Worm (Caenorhabditis elegans) whole organism, young adult: ENCODE data around the gene rmd-1.
A peak's percentile ranks its signal among the peaks of the same experiment; 100 is the strongest.

Experiments
- B0019.2 ChIP-seq: fragments of 200-800 bp; sonication (Bioruptor generic); conservative IDR thresholded peaks from 2 replicates; pipeline ENCODE4 v1.3.6; 2022; ENCODE audit warnings: missing genetic modification reagents, missing genetic modification characterization, missing compliant biosample characterization
- B0261.1 ChIP-seq: sonication (generic microtip); optimal IDR thresholded peaks from 2 replicates; lab custom pipeline; 2016; ENCODE audit warnings: mild to moderate bottlenecking, missing genetic modification characterization, moderate library complexity, missing compliant biosample characterization
- D2030.7 ChIP-seq: fragments of 200-800 bp; sonication (Bioruptor generic); IDR thresholded peaks from 2 replicates; pipeline ENCODE4 v1.3.6; 2022; ENCODE audit warnings: missing genetic modification reagents, missing genetic modification characterization, missing compliant biosample characterization
- F37B4.10 ChIP-seq: fragments of 200-800 bp; sonication (Bioruptor generic); IDR thresholded peaks from 2 replicates; pipeline ENCODE4 v1.3.6; 2022; ENCODE audit warnings: missing genetic modification characterization, missing compliant biosample characterization
- F39B2.1 ChIP-seq: fragments of 200-800 bp; sonication (Bioruptor generic); IDR thresholded peaks from 2 replicates; pipeline ENCODE4 v1.3.6; 2022; ENCODE audit warnings: missing genetic modification reagents, missing genetic modification characterization, missing compliant biosample characterization
- F55B11.4 ChIP-seq: sonication (generic microtip); optimal IDR thresholded peaks from 2 replicates; lab custom pipeline; 2016; ENCODE audit warnings: missing compliant biosample characterization, missing genetic modification characterization, borderline replicate concordance; ENCODE audit not compliant: insufficient read depth
- F57C9.4 ChIP-seq: sonication (generic microtip); optimal IDR thresholded peaks from 2 replicates; lab custom pipeline; 2017; ENCODE audit warnings: mild to moderate bottlenecking, missing genetic modification characterization, missing compliant biosample characterization
- K11D2.4 ChIP-seq: fragments of 200-800 bp; sonication (Bioruptor generic); IDR thresholded peaks from 2 replicates; pipeline ENCODE4 v1.3.6; 2022; ENCODE audit warnings: missing genetic modification reagents, missing genetic modification characterization, missing compliant biosample characterization
- T26A5.8 ChIP-seq: sonication (generic microtip); optimal IDR thresholded peaks from 2 replicates; lab custom pipeline; 2016; ENCODE audit warnings: missing genetic modification characterization, missing compliant biosample characterization
- Y53G8AR.9 ChIP-seq: fragments of 200-800 bp; sonication (Bioruptor generic); conservative IDR thresholded peaks from 2 replicates; pipeline ENCODE4 v1.3.6; 2022; ENCODE audit warnings: missing genetic modification reagents, missing genetic modification characterization, missing compliant biosample characterization
- Y67H2A.10 ChIP-seq: fragments of 200-800 bp; sonication (Bioruptor generic); conservative IDR thresholded peaks from 2 replicates; pipeline ENCODE4 v1.3.6; 2022; ENCODE audit warnings: missing genetic modification reagents, missing genetic modification characterization, missing compliant biosample characterization
- Y79H2A.3 ChIP-seq: fragments of 200-800 bp; sonication (Bioruptor generic); conservative IDR thresholded peaks from 2 replicates; pipeline ENCODE4 v1.3.6; 2022; ENCODE audit warnings: missing genetic modification reagents, missing genetic modification characterization, missing compliant biosample characterization
- Y95B8A.8 ChIP-seq: fragments of 200-800 bp; sonication (Bioruptor generic); IDR thresholded peaks from 2 replicates; pipeline ENCODE4 v1.3.6; 2022; ENCODE audit warnings: missing genetic modification reagents, missing genetic modification characterization, missing compliant biosample characterization
- ccch-3 ChIP-seq: fragments of 200-800 bp; sonication (Bioruptor generic); optimal IDR thresholded peaks from 2 replicates; lab custom pipeline; 2018; ENCODE audit warnings: mild to moderate bottlenecking, missing genetic modification characterization, missing compliant biosample characterization
- cebp-1 ChIP-seq, 2 experiments: fragments of 200-800 bp in 1 of 2; sonication (Bioruptor generic) in 1 of 2; sonication (generic microtip) in 1 of 2; IDR thresholded peaks in 1 of 2; optimal IDR thresholded peaks in 1 of 2; 2 replicates each; pipeline versions ENCODE4 v1.3.6 to Lab custom; 2017 to 2022; ENCODE audit warnings: missing compliant biosample characterization in 2 of 2, missing genetic modification characterization in 2 of 2, mild to moderate bottlenecking in 1 of 2, missing genetic modification reagents in 1 of 2, moderate library complexity in 1 of 2
- cebp-2 ChIP-seq: fragments of 200-800 bp; sonication (Bioruptor generic); IDR thresholded peaks from 2 replicates; pipeline ENCODE4 v1.3.6; 2022; ENCODE audit warnings: missing genetic modification characterization, missing compliant biosample characterization
- ceh-100 ChIP-seq: fragments of 200-800 bp; sonication (Bioruptor generic); IDR thresholded peaks from 2 replicates; pipeline ENCODE4 v1.3.6; 2022; ENCODE audit warnings: missing genetic modification reagents, missing genetic modification characterization, missing compliant biosample characterization
- ceh-40 ChIP-seq: fragments of 200-800 bp; sonication (Bioruptor generic); IDR thresholded peaks from 2 replicates; pipeline ENCODE4 v1.3.6; 2022; ENCODE audit warnings: missing genetic modification characterization, missing compliant biosample characterization
- ceh-79 ChIP-seq: sonication (generic microtip); optimal IDR thresholded peaks from 2 replicates; lab custom pipeline; 2017; ENCODE audit warnings: mild to moderate bottlenecking, missing genetic modification characterization, missing compliant biosample characterization
- chd-7 ChIP-seq: sonication (generic microtip); optimal IDR thresholded peaks from 2 replicates; lab custom pipeline; 2016; ENCODE audit warnings: mild to moderate bottlenecking, missing genetic modification characterization, moderate library complexity, missing compliant biosample characterization
- egrh-3 ChIP-seq: fragments of 200-800 bp; sonication (Bioruptor generic); IDR thresholded peaks from 2 replicates; pipeline ENCODE4 v1.3.6; 2022; ENCODE audit warnings: missing genetic modification reagents, missing genetic modification characterization, missing compliant biosample characterization
- fkh-3 ChIP-seq: sonication (generic microtip); optimal IDR thresholded peaks from 2 replicates; lab custom pipeline; 2016; ENCODE audit warnings: mild to moderate bottlenecking, missing genetic modification characterization, missing compliant biosample characterization
- hmg-1.2 ChIP-seq: fragments of 200-800 bp; sonication (Bioruptor generic); IDR thresholded peaks from 2 replicates; pipeline ENCODE4 v1.3.6; 2022; ENCODE audit warnings: missing genetic modification reagents, missing genetic modification characterization, missing compliant biosample characterization
- hrde-1 ChIP-seq: sonication (generic microtip); optimal IDR thresholded peaks from 2 replicates; lab custom pipeline; 2016; ENCODE audit warnings: missing genetic modification characterization, mild to moderate bottlenecking, missing compliant biosample characterization, moderate library complexity, missing genotype, missing genetic modification reagents, borderline replicate concordance
- hsf-1 ChIP-seq: fragments of 200-800 bp; sonication (Bioruptor generic); IDR thresholded peaks from 2 replicates; pipeline ENCODE4 v1.3.6; 2022; ENCODE audit warnings: missing genetic modification reagents, missing genetic modification characterization, missing compliant biosample characterization
- lag-1 ChIP-seq: fragments of 200-800 bp; sonication (Bioruptor generic); IDR thresholded peaks from 2 replicates; pipeline ENCODE4 v1.3.6; 2022; ENCODE audit warnings: missing genetic modification reagents, missing genetic modification characterization, missing compliant biosample characterization
- let-607 ChIP-seq, 2 experiments: fragments of 200-800 bp in 1 of 2; sonication (Bioruptor generic) in 1 of 2; sonication (generic microtip) in 1 of 2; optimal IDR thresholded peaks; 2 replicates each; lab custom pipeline; 2016 to 2018; ENCODE audit warnings: mild to moderate bottlenecking in 2 of 2, missing compliant biosample characterization in 2 of 2, missing genetic modification characterization in 2 of 2, moderate library complexity in 2 of 2, missing genotype in 1 of 2
- lin-54 ChIP-seq: fragments of 200-800 bp; sonication (Bioruptor generic); optimal IDR thresholded peaks from 2 replicates; lab custom pipeline; 2018; ENCODE audit warnings: mild to moderate bottlenecking, missing genetic modification characterization, missing compliant biosample characterization
- lir-1 ChIP-seq: fragments of 200-800 bp; sonication (Bioruptor generic); conservative IDR thresholded peaks from 2 replicates; pipeline ENCODE4 v1.3.6; 2022; ENCODE audit warnings: missing genetic modification reagents, missing genetic modification characterization, missing compliant biosample characterization
- madf-6 ChIP-seq: fragments of 200-800 bp; sonication (Bioruptor generic); IDR thresholded peaks from 2 replicates; pipeline ENCODE4 v1.3.6; 2022; ENCODE audit warnings: missing genetic modification reagents, missing genetic modification characterization, missing compliant biosample characterization
- madf-8 ChIP-seq: fragments of 200-800 bp; sonication (Bioruptor generic); conservative IDR thresholded peaks from 2 replicates; pipeline ENCODE4 v1.3.6; 2022; ENCODE audit warnings: missing genetic modification reagents, missing genetic modification characterization, missing compliant biosample characterization
- mcd-1 ChIP-seq: fragments of 200-800 bp; sonication (Bioruptor generic); IDR thresholded peaks from 2 replicates; pipeline ENCODE4 v1.3.6; 2022; ENCODE audit warnings: missing genetic modification reagents, missing genetic modification characterization, missing compliant biosample characterization
- nfya-1 ChIP-seq: sonication (generic microtip); optimal IDR thresholded peaks from 2 replicates; lab custom pipeline; 2017; ENCODE audit warnings: antibody characterized with exemption, missing compliant biosample characterization, missing genetic modification characterization, borderline replicate concordance; ENCODE audit not compliant: insufficient read depth
- nhr-120 ChIP-seq: fragments of 200-800 bp; sonication (Bioruptor generic); IDR thresholded peaks from 2 replicates; pipeline ENCODE4 v1.3.6; 2022; ENCODE audit warnings: missing genetic modification characterization, missing compliant biosample characterization
- nhr-90 ChIP-seq: sonication (generic microtip); optimal IDR thresholded peaks from 2 replicates; lab custom pipeline; 2016; ENCODE audit warnings: missing genotype, mild to moderate bottlenecking, missing genetic modification characterization, missing compliant biosample characterization
- rcor-1 ChIP-seq: fragments of 200-800 bp; sonication (Bioruptor generic); IDR thresholded peaks from 2 replicates; pipeline ENCODE4 v1.3.6; 2022; ENCODE audit warnings: missing genetic modification reagents, missing genetic modification characterization, missing compliant biosample characterization
- rpc-1 ChIP-seq, 2 experiments: fragments of 150-350 bp in 1 of 2; sonication (generic microtip) in 1 of 2; optimal IDR thresholded peaks; 2 replicates each; lab custom pipeline; 2014 to 2018; ENCODE audit warnings: missing biosample characterization in 1 of 2, missing genetic modification characterization in 1 of 2, missing genetic modification reagents in 1 of 2, missing genotype in 1 of 2
- sdz-38 ChIP-seq: sonication (generic microtip); optimal IDR thresholded peaks from 2 replicates; lab custom pipeline; 2016; ENCODE audit warnings: missing genotype, missing genetic modification characterization, missing compliant biosample characterization
- snpc-1.1 ChIP-seq: sonication (generic microtip); optimal IDR thresholded peaks from 2 replicates; lab custom pipeline; 2017; ENCODE audit warnings: missing genetic modification characterization, mild to moderate bottlenecking, missing compliant biosample characterization, antibody characterized with exemption, moderate library complexity, missing genotype, missing genetic modification reagents; ENCODE audit not compliant: insufficient read depth
- snpc-4 ChIP-seq, 5 experiments: fragments of 150-350 bp in 1 of 5; sonication (generic microtip) in 4 of 5; optimal IDR thresholded peaks; 2 replicates each; lab custom pipeline; 2014 to 2018; ENCODE audit warnings: missing genetic modification characterization in 5 of 5, missing biosample characterization in 3 of 5, antibody characterized with exemption in 2 of 5, mild to moderate bottlenecking in 2 of 5, missing compliant biosample characterization in 2 of 5, missing genotype in 2 of 5, moderate library complexity in 2 of 5, missing genetic modification reagents in 1 of 5
- sptf-2 ChIP-seq: fragments of 200-800 bp; sonication (Bioruptor generic); optimal IDR thresholded peaks from 2 replicates; lab custom pipeline; 2018; ENCODE audit warnings: mild to moderate bottlenecking, missing genetic modification characterization, missing compliant biosample characterization
- tbp1 ChIP-seq: fragments of 200-800 bp; sonication (Bioruptor generic); optimal IDR thresholded peaks from 2 replicates; lab custom pipeline; 2018; ENCODE audit warnings: mild to moderate bottlenecking, missing genetic modification characterization, missing compliant biosample characterization
- tbx-9 ChIP-seq: sonication (generic microtip); optimal IDR thresholded peaks from 2 replicates; lab custom pipeline; 2016; ENCODE audit warnings: borderline replicate concordance, missing genetic modification characterization, inconsistent platforms, missing compliant biosample characterization
- unc-130 ChIP-seq: sonication (generic microtip); optimal IDR thresholded peaks from 2 replicates; lab custom pipeline; 2016; ENCODE audit warnings: missing genetic modification reagents, missing genetic modification characterization, missing compliant biosample characterization
- ztf-25 ChIP-seq: fragments of 200-800 bp; sonication (Bioruptor generic); IDR thresholded peaks from 2 replicates; pipeline ENCODE4 v1.3.6; 2022; ENCODE audit warnings: missing genetic modification reagents, missing genetic modification characterization, missing compliant biosample characterization
- ztf-28 ChIP-seq: fragments of 200-800 bp; sonication (Bioruptor generic); IDR thresholded peaks from 2 replicates; pipeline ENCODE4 v1.3.6; 2022; ENCODE audit warnings: missing genetic modification reagents, missing genetic modification characterization, missing compliant biosample characterization

The rmd-1 gene

DNA sequence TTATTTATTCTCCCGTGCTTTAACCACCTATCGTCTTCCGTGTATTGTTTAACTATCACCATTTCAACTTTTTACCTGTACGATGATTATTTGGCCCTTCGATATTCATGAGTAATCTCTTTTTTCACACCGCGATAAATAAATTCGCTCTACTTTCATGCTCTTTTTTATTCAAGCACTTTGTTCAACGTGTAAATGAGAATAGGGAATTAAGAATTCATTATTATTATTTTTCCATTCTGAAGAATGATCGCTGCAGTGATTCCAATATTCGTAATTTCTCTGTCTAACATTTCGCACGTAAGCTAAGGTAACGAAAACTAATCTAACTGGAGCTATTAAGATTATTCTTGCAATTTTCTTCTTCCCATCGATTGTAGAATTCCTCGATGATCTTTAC lies 10.2 kb upstream of the rmd-1 start, which contains the start of gene T05G5.4 (continued):
- TF ChIP-seq T26A5.8 (tag; lab: Kevin White, UChicago) = no peak
- TF ChIP-seq D2030.7 (GFP tag; lab: Robert Waterston, UW) = no peak
- peak; percentile 46 for TF ChIP-seq lin-54 (GFP tag; lab: Kevin White, UChicago)
- no peak for TF ChIP-seq hsf-1 (GFP tag; lab: Robert Waterston, UW)
- TF ChIP-seq ccch-3 = no peak
- TF ChIP-seq K11D2.4 (GFP tag; lab: Robert Waterston, UW) = no peak
- TF ChIP-seq ztf-25 = 0 out of 2 replicates have a peak, but pooled peaks have one; percentile 23
- no peak for TF ChIP-seq egrh-3 (GFP tag; lab: Robert Waterston, UW)
- TF ChIP-seq nfya-1 (tag; lab: Kevin White, UChicago) = no peak
- TF ChIP-seq hrde-1 (tag; lab: Kevin White, UChicago) = peak; percentile 59
- TF ChIP-seq sptf-2 = no peak
- no peak for TF ChIP-seq sdz-38 (tag; lab: Kevin White, UChicago)
- TF ChIP-seq ztf-28 = no peak
- TF ChIP-seq Y53G8AR.9 (GFP tag; lab: Robert Waterston, UW) = peak; percentile 74; the same call in 1 of the 2 replicates
- peak; percentile 43; the same call in 1 of the 2 replicates for TF ChIP-seq mcd-1 (GFP tag; lab: Robert Waterston, UW)
- TF ChIP-seq B0261.1 (tag; lab: Kevin White, UChicago) = no peak
- no peak for TF ChIP-seq chd-7 (tag; lab: Kevin White, UChicago)
- TF ChIP-seq hmg-1.2 (GFP tag; lab: Robert Waterston, UW) = no peak
- TF ChIP-seq let-607 (tag; optimal IDR thresholded peaks at IDR 0.05; lab: Kevin White, UChicago) = no peak
- no peak for TF ChIP-seq nhr-120 (GFP tag; lab: Robert Waterston, UW)
- TF ChIP-seq cebp-2 = no peak
- TF ChIP-seq nhr-90 (tag; lab: Kevin White, UChicago) = no peak
- no peak for TF ChIP-seq F57C9.4 (tag; lab: Kevin White, UChicago)
- no peak for TF ChIP-seq cebp-1 (GFP tag; IDR thresholded peaks at IDR 0.05; lab: Robert Waterston, UW)
- TF ChIP-seq cebp-1 (tag; optimal IDR thresholded peaks at IDR 0.05; lab: Kevin White, UChicago) = peak; percentile 7
- TF ChIP-seq ceh-40 (GFP tag; lab: Robert Waterston, UW) = no peak
- no peak for TF ChIP-seq snpc-4 (GFP tag; optimal IDR thresholded peaks at IDR 0.05; lab: Kevin White, UChicago)
- no peak for TF ChIP-seq snpc-4 (tag; optimal IDR thresholded peaks at IDR 0.05; lab: Kevin White, UChicago)
- TF ChIP-seq madf-8 (GFP tag; lab: Robert Waterston, UW) = no peak
- TF ChIP-seq Y67H2A.10 = no peak
- no peak for TF ChIP-seq B0019.2 (GFP tag; lab: Robert Waterston, UW)
- TF ChIP-seq ceh-79 (tag; lab: Kevin White, UChicago) = peak; percentile 4
- peak; percentile 20 for TF ChIP-seq tbp1 (GFP tag; lab: Kevin White, UChicago)
- TF ChIP-seq rcor-1 (GFP tag; lab: Robert Waterston, UW) = no peak
- no peak for TF ChIP-seq F55B11.4 (tag; lab: Kevin White, UChicago)
- TF ChIP-seq madf-6 (GFP tag; lab: Robert Waterston, UW) = peak; percentile 68
- no peak for TF ChIP-seq snpc-1.1 (tag; lab: Kevin White, UChicago)
- peak; percentile 12 for TF ChIP-seq unc-130 (GFP tag; lab: Kevin White, UChicago)
- TF ChIP-seq Y95B8A.8 = 0 out of 2 replicates have a peak, but pooled peaks have one; percentile 22
- no peak for TF ChIP-seq rpc-1 (optimal IDR thresholded peaks at IDR 0.05; lab: Kevin White, UChicago)
- TF ChIP-seq rpc-1 (tag; optimal IDR thresholded peaks at IDR 0.05; lab: Kevin White, UChicago) = no peak
- no peak for TF ChIP-seq fkh-3 (tag; lab: Kevin White, UChicago)
- no peak for TF ChIP-seq lag-1 (GFP tag; lab: Robert Waterston, UW)
- peak; percentile 63 for TF ChIP-seq ceh-100 (GFP tag; lab: Robert Waterston, UW)
- TF ChIP-seq Y79H2A.3 = no peak
- TF ChIP-seq F39B2.1 (GFP tag; lab: Robert Waterston, UW) = peak; percentile 62; the same call in 1 of the 2 replicates
- TF ChIP-seq tbx-9 = no peak
- no peak for TF ChIP-seq F37B4.10 (GFP tag; lab: Robert Waterston, UW)
- no peak for TF ChIP-seq lir-1
